Fruit fly (Drosophila melanogaster) whole organism, embryonic: ENCODE measurements around the gene shf.

Source experiments
- Adf1 ChIP-seq: fragments of 200-800 bp; sonication (Bioruptor generic); IDR thresholded peaks from 2 replicates; pipeline ENCODE4 v1.3.6; 2022; ENCODE audit warnings: missing biosample characterization, missing genetic modification characterization
- CG10209 ChIP-seq: fragments of 200-800 bp; sonication (Bioruptor generic); optimal IDR thresholded peaks from 3 replicates; lab custom pipeline; 2017; ENCODE audit warnings: missing biosample characterization, mild to moderate bottlenecking, missing genetic modification characterization, missing genetic modification reagents
- CG11085 ChIP-seq: fragments of 200-800 bp; sonication (Bioruptor generic); IDR thresholded peaks from 2 replicates; pipeline ENCODE4 v1.3.6; 2022; ENCODE audit warnings: missing biosample characterization, missing genetic modification characterization
- CG11504 ChIP-seq: fragments of 200-800 bp; sonication (Bioruptor generic); optimal IDR thresholded peaks from 3 replicates; lab custom pipeline; 2019; ENCODE audit warnings: missing biosample characterization, mild to moderate bottlenecking, missing genetic modification characterization, moderate library complexity
- CG12071 ChIP-seq: fragments of 200-800 bp; sonication (Bioruptor generic); optimal IDR thresholded peaks from 3 replicates; lab custom pipeline; 2018; ENCODE audit warnings: missing biosample characterization, mild to moderate bottlenecking, missing genetic modification characterization
- CG13296 ChIP-seq: fragments of 200-800 bp; sonication (Bioruptor generic); optimal IDR thresholded peaks from 3 replicates; lab custom pipeline; 2018; ENCODE audit warnings: missing biosample characterization, mild to moderate bottlenecking, missing genetic modification characterization
- CG15269 ChIP-seq: fragments of 200-800 bp; sonication (Bioruptor generic); optimal IDR thresholded peaks from 2 replicates; lab custom pipeline; 2018; ENCODE audit warnings: missing biosample characterization, mild to moderate bottlenecking, missing genetic modification characterization, moderate library complexity
- CG15601 ChIP-seq: fragments of 200-800 bp; sonication (Bioruptor generic); optimal IDR thresholded peaks from 3 replicates; lab custom pipeline; 2019; ENCODE audit warnings: missing biosample characterization, mild to moderate bottlenecking, missing genetic modification characterization, moderate library complexity
- CG2129 ChIP-seq: fragments of 200-800 bp; sonication (Bioruptor generic); IDR thresholded peaks from 2 replicates; pipeline ENCODE4 v1.3.6; 2022; ENCODE audit warnings: missing biosample characterization, missing genetic modification characterization; ENCODE audit not compliant: partially characterized antibody
- CG3065 ChIP-seq: fragments of 200-800 bp; sonication (Bioruptor generic); optimal IDR thresholded peaks from 2 replicates; lab custom pipeline; 2016; ENCODE audit warnings: missing biosample characterization, missing genetic modification characterization
- CG3163 ChIP-seq: fragments of 200-800 bp; sonication (Bioruptor generic); optimal IDR thresholded peaks from 3 replicates; lab custom pipeline; 2016; ENCODE audit warnings: missing biosample characterization, missing genetic modification characterization
- CG32767 ChIP-seq: fragments of 200-800 bp; sonication (Bioruptor generic); IDR thresholded peaks from 2 replicates; pipeline ENCODE4 v1.3.6; 2022; ENCODE audit warnings: missing biosample characterization, missing genetic modification characterization
- CG33213 ChIP-seq: fragments of 200-800 bp; sonication (Bioruptor generic); optimal IDR thresholded peaks from 3 replicates; lab custom pipeline; 2016; ENCODE audit warnings: missing biosample characterization, missing genetic modification characterization
- CG33557 ChIP-seq: fragments of 200-800 bp; sonication (Bioruptor generic); optimal IDR thresholded peaks from 2 replicates; lab custom pipeline; 2019; ENCODE audit warnings: missing biosample characterization, mild to moderate bottlenecking, missing genetic modification characterization, moderate library complexity
- CG3995 ChIP-seq: fragments of 200-800 bp; sonication (Bioruptor generic); optimal IDR thresholded peaks from 3 replicates; lab custom pipeline; 2016; ENCODE audit warnings: missing biosample characterization, missing genetic modification characterization
- CG4404 ChIP-seq: fragments of 200-800 bp; sonication (Bioruptor generic); IDR thresholded peaks from 2 replicates; pipeline ENCODE4 v1.3.6; 2022; ENCODE audit warnings: missing biosample characterization, missing genetic modification characterization
- CG4820 ChIP-seq: fragments of 200-800 bp; sonication (Bioruptor generic); optimal IDR thresholded peaks from 3 replicates; lab custom pipeline; 2016; ENCODE audit warnings: missing biosample characterization, missing genetic modification characterization
- CG6654 ChIP-seq: fragments of 200-800 bp; sonication (Bioruptor generic); optimal IDR thresholded peaks from 2 replicates; lab custom pipeline; 2017; ENCODE audit warnings: missing biosample characterization, mild to moderate bottlenecking, missing genetic modification characterization
- CG7786 ChIP-seq: fragments of 200-800 bp; sonication (Bioruptor generic); optimal IDR thresholded peaks from 2 replicates; lab custom pipeline; 2016; ENCODE audit warnings: missing biosample characterization, missing genetic modification characterization
- CG7987 ChIP-seq: fragments of 200-800 bp; sonication (Bioruptor generic); optimal IDR thresholded peaks from 2 replicates; lab custom pipeline; 2018; ENCODE audit warnings: missing biosample characterization, mild to moderate bottlenecking, missing genetic modification characterization, moderate library complexity
- CG8281 ChIP-seq: fragments of 200-800 bp; sonication (Bioruptor generic); optimal IDR thresholded peaks from 2 replicates; lab custom pipeline; 2018; ENCODE audit warnings: missing biosample characterization, mild to moderate bottlenecking, missing genetic modification characterization, moderate library complexity
- CG9817 ChIP-seq: fragments of 200-800 bp; sonication (Bioruptor generic); optimal IDR thresholded peaks from 2 replicates; lab custom pipeline; 2018; ENCODE audit warnings: missing biosample characterization, mild to moderate bottlenecking, missing genetic modification characterization, moderate library complexity
- CkIIα-i1 ChIP-seq: fragments of 200-800 bp; sonication (Bioruptor generic); IDR thresholded peaks from 2 replicates; pipeline ENCODE4 v1.3.6; 2022; ENCODE audit warnings: missing biosample characterization, missing genetic modification characterization
- Deaf1 ChIP-seq: fragments of 200-800 bp; optimal IDR thresholded peaks from 3 replicates; lab custom pipeline; 2019; ENCODE audit warnings: missing biosample characterization, mild to moderate bottlenecking, missing genetic modification characterization, moderate library complexity
- Dip2 ChIP-seq: fragments of 200-800 bp; sonication (Bioruptor generic); IDR thresholded peaks from 2 replicates; pipeline ENCODE4 v1.3.6; 2022; ENCODE audit warnings: missing biosample characterization, missing genetic modification characterization
- Dref ChIP-seq: fragments of 200-800 bp; sonication (Bioruptor generic); IDR thresholded peaks from 2 replicates; pipeline ENCODE4 v1.3.6; 2022; ENCODE audit warnings: missing biosample characterization, missing genetic modification characterization
- E2f1 ChIP-seq: fragments of 200-800 bp; sonication (Bioruptor generic); IDR thresholded peaks from 2 replicates; pipeline ENCODE4 v1.3.6; 2022; ENCODE audit warnings: missing biosample characterization, missing genetic modification characterization
- Hsf ChIP-seq: fragments of 200-800 bp; sonication (Bioruptor generic); optimal IDR thresholded peaks from 3 replicates; lab custom pipeline; 2016; ENCODE audit warnings: missing biosample characterization, missing genetic modification characterization
- Lim3 ChIP-seq: fragments of 200-800 bp; sonication (Bioruptor generic); IDR thresholded peaks from 2 replicates; pipeline ENCODE4 v1.3.6; 2022; ENCODE audit warnings: missing biosample characterization, missing genetic modification characterization
- Pdp1 ChIP-seq, 2 experiments: fragments of 200-800 bp; sonication (Bioruptor generic); optimal IDR thresholded peaks; 3 replicates each; lab custom pipeline; 2016; ENCODE audit warnings: missing biosample characterization in 2 of 2, missing genetic modification characterization in 2 of 2, mild to moderate bottlenecking in 1 of 2, moderate library complexity in 1 of 2
- ap ChIP-seq: fragments of 200-800 bp; sonication (Bioruptor generic); IDR thresholded peaks from 2 replicates; pipeline ENCODE4 v1.3.6; 2022; ENCODE audit warnings: missing biosample characterization, missing genetic modification characterization
- ase ChIP-seq: fragments of 200-800 bp; sonication (Bioruptor generic); IDR thresholded peaks from 3 replicates; pipeline ENCODE4 v1.3.6; 2022; ENCODE audit warnings: missing biosample characterization, missing genetic modification characterization
- ash1 ChIP-seq: fragments of 200-800 bp; sonication (Bioruptor generic); optimal IDR thresholded peaks from 2 replicates; lab custom pipeline; 2018; ENCODE audit warnings: missing biosample characterization, mild to moderate bottlenecking, missing genetic modification characterization
- bcd ChIP-seq: fragments of 200-800 bp; sonication (Bioruptor generic); optimal IDR thresholded peaks from 2 replicates; lab custom pipeline; 2017; ENCODE audit warnings: missing biosample characterization, mild to moderate bottlenecking, missing genetic modification characterization
- btn ChIP-seq: fragments of 200-800 bp; sonication (Bioruptor generic); optimal IDR thresholded peaks from 2 replicates; lab custom pipeline; 2016; ENCODE audit warnings: missing biosample characterization, missing genetic modification characterization
- caup ChIP-seq: fragments of 200-800 bp; sonication (Bioruptor generic); optimal IDR thresholded peaks from 3 replicates; lab custom pipeline; 2017; ENCODE audit warnings: missing biosample characterization, mild to moderate bottlenecking, missing genetic modification characterization, moderate library complexity; ENCODE audit not compliant: severe bottlenecking
- en ChIP-seq: fragments of 200-800 bp; sonication (Bioruptor generic); optimal IDR thresholded peaks from 2 replicates; lab custom pipeline; 2016; ENCODE audit warnings: missing biosample characterization, missing genetic modification characterization
- hbn ChIP-seq: fragments of 200-800 bp; sonication (Bioruptor generic); IDR thresholded peaks from 2 replicates; pipeline ENCODE4 v1.3.6; 2022; ENCODE audit warnings: missing biosample characterization, missing genetic modification characterization; ENCODE audit not compliant: partially characterized antibody
- hkb ChIP-seq, 2 experiments: fragments of 200-800 bp in 1 of 2; fragments of >200 bp in 1 of 2; sonication (Bioruptor generic) in 1 of 2; IDR thresholded peaks in 1 of 2; optimal IDR thresholded peaks in 1 of 2; 2 replicates each; pipeline versions ENCODE4 v1.3.6 to Lab custom; 2017 to 2022; ENCODE audit warnings: missing biosample characterization in 1 of 2, missing genetic modification characterization in 1 of 2
- nerfin-1 ChIP-seq: fragments of 200-800 bp; sonication (Bioruptor generic); optimal IDR thresholded peaks from 3 replicates; lab custom pipeline; 2019; ENCODE audit warnings: missing biosample characterization, mild to moderate bottlenecking, missing genetic modification characterization, moderate library complexity
- nom ChIP-seq: fragments of 200-800 bp; sonication (Bioruptor generic); optimal IDR thresholded peaks from 2 replicates; lab custom pipeline; 2017; ENCODE audit warnings: missing biosample characterization, missing genetic modification characterization, mild to moderate bottlenecking, moderate library complexity, missing genetic modification reagents
- p53 ChIP-seq: fragments of 200-800 bp; sonication (Bioruptor generic); optimal IDR thresholded peaks from 2 replicates; lab custom pipeline; 2016; ENCODE audit warnings: missing biosample characterization, missing genetic modification characterization
- pzg ChIP-seq: fragments of 200-800 bp; sonication (Bioruptor generic); optimal IDR thresholded peaks from 3 replicates; lab custom pipeline; 2018; ENCODE audit warnings: missing biosample characterization, mild to moderate bottlenecking, missing genetic modification characterization, moderate library complexity
- ranshi ChIP-seq: fragments of 200-800 bp; sonication (Bioruptor generic); IDR thresholded peaks from 2 replicates; pipeline ENCODE4 v1.3.6; 2022; ENCODE audit warnings: missing biosample characterization, missing genetic modification characterization
- sd ChIP-seq: fragments of 200-800 bp; sonication (Bioruptor generic); optimal IDR thresholded peaks from 3 replicates; lab custom pipeline; 2018; ENCODE audit warnings: missing biosample characterization, mild to moderate bottlenecking, missing genetic modification characterization, moderate library complexity
- sima ChIP-seq: fragments of 200-800 bp; sonication (Bioruptor generic); optimal IDR thresholded peaks from 2 replicates; lab custom pipeline; 2016; ENCODE audit warnings: missing biosample characterization, missing genetic modification characterization
- slou ChIP-seq: fragments of 200-800 bp; sonication (Bioruptor generic); optimal IDR thresholded peaks from 3 replicates; lab custom pipeline; 2016; ENCODE audit warnings: missing biosample characterization, missing genetic modification characterization
- so ChIP-seq: fragments of 200-800 bp; sonication (Bioruptor generic); IDR thresholded peaks from 3 replicates; pipeline ENCODE4 v1.3.6; 2022; ENCODE audit warnings: missing biosample characterization, missing genetic modification characterization
- sr ChIP-seq: fragments of 200-800 bp; sonication (Bioruptor generic); IDR thresholded peaks from 3 replicates; pipeline ENCODE4 v1.3.6; 2022; ENCODE audit warnings: missing biosample characterization, missing genetic modification characterization
- tio ChIP-seq: fragments of 200-800 bp; sonication (Bioruptor generic); optimal IDR thresholded peaks from 2 replicates; lab custom pipeline; 2017; ENCODE audit warnings: missing biosample characterization, missing genetic modification characterization, inconsistent platforms

Gene shf

DNA sequence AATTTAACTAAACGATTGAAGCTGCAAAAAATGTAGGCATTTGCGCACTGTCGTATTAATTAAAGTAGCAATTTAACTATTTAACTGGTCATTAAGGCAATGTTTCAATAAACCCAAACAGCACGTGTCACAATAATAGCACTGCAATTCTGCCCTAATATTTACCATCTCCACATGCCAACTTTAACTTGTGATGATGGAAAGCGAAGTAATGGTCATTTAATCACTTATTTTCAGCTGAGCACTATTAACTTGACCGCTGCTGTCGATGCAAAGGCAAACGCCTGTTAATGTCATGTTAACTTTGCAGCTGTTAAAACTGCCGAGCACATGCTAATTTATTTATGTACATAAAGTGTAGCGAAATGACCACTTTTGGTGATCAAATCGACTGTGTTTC, 14.7 kb upstream of the shf start (continued):
- no peak for TF ChIP-seq Dip2 (GFP tag; lab: Robert Waterston, UW)
- TF ChIP-seq bcd (GFP tag; lab: Kevin White, UChicago) = peak; percentile 82
- TF ChIP-seq Lim3 (GFP tag; lab: Robert Waterston, UW) = peak; percentile 54; the same call in 1 of the 2 replicates
- TF ChIP-seq ap = peak; percentile 86
- TF ChIP-seq so = peak; percentile 90
- TF ChIP-seq sr (GFP tag; lab: Robert Waterston, UW) = peak; percentile 44; the same call in 1 of the 3 replicates
- peak; percentile 69 for TF ChIP-seq CG4820 (GFP tag; lab: Kevin White, UChicago)
- peak; percentile 80 for TF ChIP-seq caup
- TF ChIP-seq en (GFP tag; lab: Kevin White, UChicago) = peak; percentile 54
- TF ChIP-seq CG3995 (GFP tag; lab: Kevin White, UChicago) = peak; percentile 57
- peak; percentile 48; the same call in 1 of the 2 replicates for TF ChIP-seq Adf1 (GFP tag; lab: Robert Waterston, UW)
- TF ChIP-seq CG3065 = peak; percentile 44
- TF ChIP-seq sima (GFP tag; lab: Kevin White, UChicago) = no peak
- TF ChIP-seq CG3163 = peak; percentile 41
- TF ChIP-seq btn (GFP tag; lab: Kevin White, UChicago) = peak; percentile 51
- TF ChIP-seq sd (tag; lab: Kevin White, UChicago) = no peak
- peak; percentile 91 for TF ChIP-seq CG12071 (GFP tag; lab: Kevin White, UChicago)
- peak; percentile 45 for TF ChIP-seq slou (GFP tag; lab: Kevin White, UChicago)
- TF ChIP-seq nerfin-1 (tag; lab: Kevin White, UChicago) = peak; percentile 25
- TF ChIP-seq CG13296 (GFP tag; lab: Kevin White, UChicago) = peak; percentile 77
- TF ChIP-seq tio = peak; percentile 80
- peak; percentile 77 for TF ChIP-seq CG8281
- TF ChIP-seq p53 (GFP tag; lab: Kevin White, UChicago) = peak; percentile 51
- peak; percentile 78 for TF ChIP-seq E2f1
- no peak for TF ChIP-seq ash1
- TF ChIP-seq CG15601 (tag; lab: Kevin White, UChicago) = peak; percentile 37
- TF ChIP-seq hkb (optimal IDR thresholded peaks at IDR 0.05; lab: Kevin White, UChicago) = no peak
- peak; percentile 87 for TF ChIP-seq hkb (GFP tag; IDR thresholded peaks at IDR 0.05; lab: Robert Waterston, UW)
- peak; percentile 39 for TF ChIP-seq Deaf1 (tag; lab: Kevin White, UChicago)
- TF ChIP-seq CG15269 (tag; lab: Kevin White, UChicago) = peak; percentile 91
- TF ChIP-seq CG2129 (GFP tag; lab: Robert Waterston, UW) = no peak
- TF ChIP-seq CG11504 (tag; lab: Kevin White, UChicago) = peak; percentile 88
- TF ChIP-seq CG11085 (GFP tag; lab: Robert Waterston, UW) = peak; percentile 60
- TF ChIP-seq nom (GFP tag; lab: Kevin White, UChicago) = no peak
- no peak for TF ChIP-seq hbn (GFP tag; lab: Robert Waterston, UW)
- TF ChIP-seq Hsf (GFP tag; lab: Kevin White, UChicago) = peak; percentile 83
- TF ChIP-seq CG7987 (GFP tag; lab: Kevin White, UChicago) = peak; percentile 20
- peak; percentile 25; the same call in 1 of the 2 replicates for TF ChIP-seq Dref (GFP tag; lab: Robert Waterston, UW)
- peak; percentile 75; the same call in 2 of the 3 replicates for TF ChIP-seq ase (GFP tag; lab: Robert Waterston, UW)
- peak; percentile 46 for TF ChIP-seq CG6654 (GFP tag; lab: Kevin White, UChicago)
- TF ChIP-seq CG7786 = peak; percentile 80
- TF ChIP-seq CkIIα-i1 (GFP tag; lab: Robert Waterston, UW) = peak; percentile 62
- peak; percentile 87 for TF ChIP-seq ranshi
- peak; percentile 78 for TF ChIP-seq CG9817 (tag; lab: Kevin White, UChicago)
- TF ChIP-seq pzg (GFP tag; lab: Kevin White, UChicago) = peak; percentile 3
- TF ChIP-seq CG33213 (GFP tag; lab: Kevin White, UChicago) = peak; percentile 82
- TF ChIP-seq Pdp1 (GFP tag; optimal IDR thresholded peaks at IDR 0.05; lab: Kevin White, UChicago) = peak; percentile 72 to 76
- peak; percentile 54; the same call in 1 of the 2 replicates for TF ChIP-seq CG4404 (GFP tag; lab: Robert Waterston, UW)
- no peak for TF ChIP-seq CG33557 (GFP tag; lab: Kevin White, UChicago)
- peak; percentile 49; the same call in 1 of the 2 replicates for TF ChIP-seq CG32767 (GFP tag; lab: Robert Waterston, UW)
- peak; percentile 80 for TF ChIP-seq CG10209 (GFP tag; lab: Kevin White, UChicago)
